Fruit fly (Drosophila melanogaster) whole organism, embryonic: ENCODE measurements around the gene CG46412.

Source experiments
- Bgb ChIP-seq: fragments of 200-800 bp; sonication (Bioruptor generic); IDR thresholded peaks from 2 replicates; pipeline ENCODE4 v1.3.6; 2022; ENCODE audit warnings: missing biosample characterization, missing genetic modification characterization; ENCODE audit not compliant: partially characterized antibody
- CG10267 ChIP-seq: fragments of 200-800 bp; sonication (Bioruptor generic); optimal IDR thresholded peaks from 2 replicates; lab custom pipeline; 2018; ENCODE audit warnings: missing biosample characterization, mild to moderate bottlenecking, missing genetic modification characterization, moderate library complexity
- CG10274 ChIP-seq: fragments of 200-800 bp; sonication (Bioruptor generic); optimal IDR thresholded peaks from 3 replicates; lab custom pipeline; 2017; ENCODE audit warnings: missing biosample characterization, mild to moderate bottlenecking, missing genetic modification characterization
- CG10321 ChIP-seq: fragments of 200-800 bp; sonication (Bioruptor generic); IDR thresholded peaks from 2 replicates; pipeline ENCODE4 v1.3.6; 2022; ENCODE audit warnings: missing biosample characterization, missing genetic modification characterization
- CG10462 ChIP-seq: fragments of 200-800 bp; sonication (Bioruptor generic); optimal IDR thresholded peaks from 2 replicates; lab custom pipeline; 2016; ENCODE audit warnings: missing biosample characterization, missing genetic modification characterization
- CG10543 ChIP-seq: fragments of 200-800 bp; sonication (Bioruptor generic); optimal IDR thresholded peaks from 3 replicates; lab custom pipeline; 2017; ENCODE audit warnings: missing biosample characterization, mild to moderate bottlenecking, missing genetic modification characterization, moderate library complexity
- CG12299 ChIP-seq: fragments of 200-800 bp; sonication (Bioruptor generic); optimal IDR thresholded peaks from 2 replicates; lab custom pipeline; 2018; ENCODE audit warnings: missing biosample characterization, mild to moderate bottlenecking, missing genetic modification characterization
- CG12769 ChIP-seq: fragments of 200-800 bp; sonication (Bioruptor generic); optimal IDR thresholded peaks from 2 replicates; lab custom pipeline; 2019; ENCODE audit warnings: missing biosample characterization, mild to moderate bottlenecking, missing genetic modification characterization, moderate library complexity
- CG14441 ChIP-seq: fragments of 200-800 bp; sonication (Bioruptor generic); IDR thresholded peaks from 2 replicates; pipeline ENCODE4 v1.3.6; 2022; ENCODE audit warnings: missing biosample characterization, missing genetic modification characterization
- CG15601 ChIP-seq: fragments of 200-800 bp; sonication (Bioruptor generic); optimal IDR thresholded peaks from 3 replicates; lab custom pipeline; 2019; ENCODE audit warnings: missing biosample characterization, mild to moderate bottlenecking, missing genetic modification characterization, moderate library complexity
- CG15696 ChIP-seq: fragments of 200-800 bp; sonication (Bioruptor generic); optimal IDR thresholded peaks from 2 replicates; lab custom pipeline; 2019; ENCODE audit warnings: missing biosample characterization, mild to moderate bottlenecking, missing genetic modification characterization, moderate library complexity
- CG1647 ChIP-seq: fragments of 200-800 bp; sonication (Bioruptor generic); optimal IDR thresholded peaks from 3 replicates; lab custom pipeline; 2016; ENCODE audit warnings: missing biosample characterization, missing genetic modification characterization
- CG16779 ChIP-seq: fragments of 200-800 bp; sonication (Bioruptor generic); IDR thresholded peaks from 2 replicates; pipeline ENCODE4 v1.3.6; 2022; ENCODE audit warnings: missing biosample characterization, missing genetic modification characterization
- CG18619 ChIP-seq: fragments of 200-800 bp; sonication (Bioruptor generic); optimal IDR thresholded peaks from 3 replicates; lab custom pipeline; 2017; ENCODE audit warnings: missing biosample characterization, mild to moderate bottlenecking, missing genetic modification characterization
- CG2129 ChIP-seq: fragments of 200-800 bp; sonication (Bioruptor generic); IDR thresholded peaks from 2 replicates; pipeline ENCODE4 v1.3.6; 2022; ENCODE audit warnings: missing biosample characterization, missing genetic modification characterization; ENCODE audit not compliant: partially characterized antibody
- CG32767 ChIP-seq: fragments of 200-800 bp; sonication (Bioruptor generic); IDR thresholded peaks from 2 replicates; pipeline ENCODE4 v1.3.6; 2022; ENCODE audit warnings: missing biosample characterization, missing genetic modification characterization
- CG33213 ChIP-seq: fragments of 200-800 bp; sonication (Bioruptor generic); optimal IDR thresholded peaks from 3 replicates; lab custom pipeline; 2016; ENCODE audit warnings: missing biosample characterization, missing genetic modification characterization
- CG3407 ChIP-seq: fragments of 200-800 bp; sonication (Bioruptor generic); optimal IDR thresholded peaks from 2 replicates; lab custom pipeline; 2018; ENCODE audit warnings: missing biosample characterization, mild to moderate bottlenecking, missing genetic modification characterization
- CG34376 ChIP-seq: fragments of 200-800 bp; sonication (Bioruptor generic); optimal IDR thresholded peaks from 2 replicates; lab custom pipeline; 2018; ENCODE audit warnings: missing biosample characterization, mild to moderate bottlenecking, missing genetic modification characterization
- CG3847 ChIP-seq: fragments of 200-800 bp; sonication (Bioruptor generic); IDR thresholded peaks from 2 replicates; pipeline ENCODE4 v1.3.6; 2022; ENCODE audit warnings: missing biosample characterization, missing genetic modification characterization
- CG4404 ChIP-seq: fragments of 200-800 bp; sonication (Bioruptor generic); IDR thresholded peaks from 2 replicates; pipeline ENCODE4 v1.3.6; 2022; ENCODE audit warnings: missing biosample characterization, missing genetic modification characterization
- CG5245 ChIP-seq: fragments of 200-800 bp; sonication (Bioruptor generic); optimal IDR thresholded peaks from 3 replicates; lab custom pipeline; 2016; ENCODE audit warnings: missing biosample characterization, missing genetic modification characterization
- CG6272 ChIP-seq: fragments of 200-800 bp; sonication (Bioruptor generic); IDR thresholded peaks from 2 replicates; pipeline ENCODE4 v1.3.6; 2022; ENCODE audit warnings: missing biosample characterization, missing genetic modification characterization
- CG6683 ChIP-seq: fragments of 200-800 bp; sonication (Bioruptor generic); optimal IDR thresholded peaks from 2 replicates; lab custom pipeline; 2017; ENCODE audit warnings: missing biosample characterization, mild to moderate bottlenecking, missing genetic modification characterization, missing genetic modification reagents
- CG7987 ChIP-seq: fragments of 200-800 bp; sonication (Bioruptor generic); optimal IDR thresholded peaks from 2 replicates; lab custom pipeline; 2018; ENCODE audit warnings: missing biosample characterization, mild to moderate bottlenecking, missing genetic modification characterization, moderate library complexity
- CG8388 ChIP-seq: fragments of 200-800 bp; sonication (Bioruptor generic); optimal IDR thresholded peaks from 2 replicates; lab custom pipeline; 2019; ENCODE audit warnings: missing biosample characterization, mild to moderate bottlenecking, missing genetic modification characterization, moderate library complexity
- CG9437 ChIP-seq: fragments of 200-800 bp; sonication (Bioruptor generic); optimal IDR thresholded peaks from 2 replicates; lab custom pipeline; 2018; ENCODE audit warnings: missing biosample characterization, mild to moderate bottlenecking, missing genetic modification characterization
- CHES-1-like ChIP-seq: fragments of 200-800 bp; sonication (Bioruptor generic); optimal IDR thresholded peaks from 2 replicates; lab custom pipeline; 2016; ENCODE audit warnings: missing biosample characterization, missing genetic modification characterization
- Dbx ChIP-seq: fragments of 200-800 bp; sonication (Bioruptor generic); IDR thresholded peaks from 3 replicates; pipeline ENCODE4 v1.3.6; 2022; ENCODE audit warnings: missing biosample characterization, missing genetic modification characterization
- Doc3 ChIP-seq: fragments of 200-800 bp; sonication (Bioruptor generic); IDR thresholded peaks from 3 replicates; pipeline ENCODE4 v1.3.6; 2022; ENCODE audit warnings: missing biosample characterization, missing genetic modification characterization; ENCODE audit not compliant: partially characterized antibody
- E2f1 ChIP-seq: fragments of 200-800 bp; sonication (Bioruptor generic); IDR thresholded peaks from 2 replicates; pipeline ENCODE4 v1.3.6; 2022; ENCODE audit warnings: missing biosample characterization, missing genetic modification characterization
- Elba2 ChIP-seq: fragments of 200-800 bp; sonication (Bioruptor generic); optimal IDR thresholded peaks from 3 replicates; lab custom pipeline; 2016; ENCODE audit warnings: missing biosample characterization, missing genetic modification characterization
- HLH3B ChIP-seq: fragments of 200-800 bp; sonication (Bioruptor generic); IDR thresholded peaks from 2 replicates; pipeline ENCODE4 v1.3.6; 2022; ENCODE audit warnings: missing biosample characterization, missing genetic modification characterization
- MTF-1 ChIP-seq: fragments of 200-800 bp; sonication (Bioruptor generic); optimal IDR thresholded peaks from 2 replicates; lab custom pipeline; 2018; ENCODE audit warnings: missing biosample characterization, mild to moderate bottlenecking, missing genetic modification characterization, borderline replicate concordance
- Mes4 ChIP-seq: fragments of 200-800 bp; sonication (Bioruptor generic); optimal IDR thresholded peaks from 2 replicates; lab custom pipeline; 2016; ENCODE audit warnings: missing biosample characterization, missing genetic modification characterization
- Nf-YA ChIP-seq: fragments of 200-800 bp; sonication (Bioruptor generic); IDR thresholded peaks from 2 replicates; pipeline ENCODE4 v1.3.6; 2022; ENCODE audit warnings: missing biosample characterization, missing genetic modification characterization
- Poxn ChIP-seq: fragments of 200-800 bp; sonication (Bioruptor generic); IDR thresholded peaks from 2 replicates; pipeline ENCODE4 v1.3.6; 2022; ENCODE audit warnings: missing biosample characterization, missing genetic modification characterization
- Ravus ChIP-seq: fragments of 200-800 bp; sonication (Bioruptor generic); IDR thresholded peaks from 2 replicates; pipeline ENCODE4 v1.3.6; 2022; ENCODE audit warnings: missing biosample characterization, missing genetic modification characterization
- bsh ChIP-seq, 2 experiments: fragments of 200-800 bp; sonication (Bioruptor generic); optimal IDR thresholded peaks; 2 replicates each; lab custom pipeline; 2017 to 2018; ENCODE audit warnings: mild to moderate bottlenecking in 2 of 2, missing biosample characterization in 2 of 2, missing genetic modification characterization in 2 of 2, moderate library complexity in 1 of 2
- fd3F ChIP-seq: fragments of 200-800 bp; sonication (Bioruptor generic); optimal IDR thresholded peaks from 2 replicates; lab custom pipeline; 2018; ENCODE audit warnings: missing biosample characterization, mild to moderate bottlenecking, missing genetic modification characterization, moderate library complexity
- fd96Cb ChIP-seq: fragments of 200-800 bp; sonication (Bioruptor generic); optimal IDR thresholded peaks from 2 replicates; lab custom pipeline; 2018; ENCODE audit warnings: missing biosample characterization, mild to moderate bottlenecking, missing genetic modification characterization, moderate library complexity
- gfzf ChIP-seq: fragments of 200-800 bp; sonication (Bioruptor generic); optimal IDR thresholded peaks from 2 replicates; lab custom pipeline; 2016; ENCODE audit warnings: missing biosample characterization, mild to moderate bottlenecking, missing genetic modification characterization, moderate library complexity
- kni ChIP-seq: fragments of 200-800 bp; sonication (Bioruptor generic); optimal IDR thresholded peaks from 3 replicates; lab custom pipeline; 2017; ENCODE audit warnings: mild to moderate bottlenecking, missing biosample characterization, missing genetic modification reagents, missing genetic modification characterization
- pfk ChIP-seq: fragments of 200-800 bp; sonication (Bioruptor generic); optimal IDR thresholded peaks from 2 replicates; lab custom pipeline; 2018; ENCODE audit warnings: missing biosample characterization, mild to moderate bottlenecking, missing genetic modification characterization, moderate library complexity
- phol ChIP-seq: fragments of 200-800 bp; sonication (Bioruptor generic); optimal IDR thresholded peaks from 3 replicates; lab custom pipeline; 2018; ENCODE audit warnings: missing biosample characterization, mild to moderate bottlenecking, missing genetic modification characterization, moderate library complexity
- pros ChIP-seq: fragments of 200-800 bp; sonication (Bioruptor generic); optimal IDR thresholded peaks from 3 replicates; lab custom pipeline; 2019; ENCODE audit warnings: missing biosample characterization, mild to moderate bottlenecking, missing genetic modification characterization, moderate library complexity
- sd ChIP-seq: fragments of 200-800 bp; sonication (Bioruptor generic); optimal IDR thresholded peaks from 3 replicates; lab custom pipeline; 2018; ENCODE audit warnings: missing biosample characterization, mild to moderate bottlenecking, missing genetic modification characterization, moderate library complexity
- sob ChIP-seq: fragments of 200-800 bp; sonication (Bioruptor generic); IDR thresholded peaks from 2 replicates; pipeline ENCODE4 v1.3.6; 2022; ENCODE audit warnings: missing biosample characterization, missing genetic modification characterization
- stwl ChIP-seq: fragments of 200-800 bp; sonication (Bioruptor generic); optimal IDR thresholded peaks from 3 replicates; lab custom pipeline; 2018; ENCODE audit warnings: missing biosample characterization, mild to moderate bottlenecking, missing genetic modification characterization, moderate library complexity

CG46412 gene

DNA sequence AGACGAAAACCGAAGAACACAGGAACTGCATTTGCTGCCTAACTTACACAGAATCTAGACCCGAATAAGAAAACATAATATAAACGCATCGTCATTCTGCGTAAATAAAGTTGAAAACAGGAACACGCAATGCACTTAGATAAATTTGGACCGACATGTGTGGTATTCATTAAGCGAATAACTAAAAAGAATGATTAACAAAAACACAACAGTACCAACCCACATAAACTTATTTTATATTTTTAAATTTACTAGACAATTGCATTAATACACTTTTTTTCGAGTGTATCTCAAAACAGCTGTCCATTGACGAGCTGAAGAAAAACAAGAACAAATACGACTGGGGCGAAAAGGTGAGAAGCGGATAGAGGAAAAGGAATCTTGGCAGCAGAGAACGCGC, 9.5 kb downstream of the CG46412 start (continued):
- TF ChIP-seq CG18619 (GFP tag; lab: Kevin White, UChicago) = peak; percentile 72
- TF ChIP-seq pfk = no peak
- peak; percentile 31 for TF ChIP-seq CG10274 (GFP tag; lab: Kevin White, UChicago)
- TF ChIP-seq fd3F (GFP tag; lab: Kevin White, UChicago) = no peak
- peak; percentile 90 for TF ChIP-seq CG10267 (tag; lab: Kevin White, UChicago)
- peak; percentile 85 for TF ChIP-seq CG3407
- TF ChIP-seq phol (tag; lab: Kevin White, UChicago) = peak; percentile 91
- peak; percentile 77 for TF ChIP-seq kni (GFP tag; lab: Kevin White, UChicago)
- peak; percentile 91 for TF ChIP-seq CG15601 (tag; lab: Kevin White, UChicago)
- TF ChIP-seq Mes4 = peak; percentile 70
- no peak for TF ChIP-seq gfzf (GFP tag; lab: Kevin White, UChicago)
- TF ChIP-seq CG14441 = peak; percentile 68
- peak; percentile 69 for TF ChIP-seq HLH3B (GFP tag; lab: Robert Waterston, UW)
- TF ChIP-seq CG32767 = peak; percentile 61; the same call in 1 of the 2 replicates
- TF ChIP-seq CG6683 (GFP tag; lab: Kevin White, UChicago) = peak; percentile 32
- peak; percentile 46 for TF ChIP-seq CG12769 (tag; lab: Kevin White, UChicago)
- TF ChIP-seq CG1647 = peak; percentile 39
- no peak for TF ChIP-seq CG16779 (GFP tag; lab: Robert Waterston, UW)
- TF ChIP-seq Dbx (GFP tag; lab: Robert Waterston, UW) = 0 out of 3 replicates have a peak, but pooled peaks have one; percentile 11
- TF ChIP-seq CG6272 = peak; percentile 49
- TF ChIP-seq CG3847 = 0 out of 2 replicates have a peak, but pooled peaks have one; percentile 15
- TF ChIP-seq CG9437 (GFP tag; lab: Kevin White, UChicago) = peak; percentile 59
- TF ChIP-seq bsh (GFP tag; optimal IDR thresholded peaks at IDR 0.05; lab: Kevin White, UChicago) = peak in 1 of 2 experiments; percentile 94
- TF ChIP-seq CG12299 (tag; lab: Kevin White, UChicago) = peak; percentile 48
- no peak for TF ChIP-seq Poxn (GFP tag; lab: Robert Waterston, UW)
- TF ChIP-seq CG10321 = 0 out of 2 replicates have a peak, but pooled peaks have one; percentile 17
- TF ChIP-seq fd96Cb = peak; percentile 91
- peak; percentile 76 for TF ChIP-seq CG10462
- TF ChIP-seq CG10543 (GFP tag; lab: Kevin White, UChicago) = no peak
- 0 out of 2 replicates have a peak, but pooled peaks have one; percentile 40 for TF ChIP-seq Nf-YA (GFP tag; lab: Robert Waterston, UW)
- TF ChIP-seq sd (tag; lab: Kevin White, UChicago) = no peak
- peak; percentile 74 for TF ChIP-seq stwl (tag; lab: Kevin White, UChicago)
- TF ChIP-seq pros (GFP tag; lab: Kevin White, UChicago) = peak; percentile 40
- peak; percentile 64 for TF ChIP-seq CG33213 (GFP tag; lab: Kevin White, UChicago)
- TF ChIP-seq CG4404 (GFP tag; lab: Robert Waterston, UW) = peak; percentile 90
- TF ChIP-seq CG15696 = peak; percentile 96
- TF ChIP-seq Doc3 = no peak
- no peak for TF ChIP-seq CG34376 (GFP tag; lab: Kevin White, UChicago)
- peak; percentile 76 for TF ChIP-seq E2f1 (GFP tag; lab: Robert Waterston, UW)
- peak; percentile 59 for TF ChIP-seq Elba2
- TF ChIP-seq sob (GFP tag; lab: Robert Waterston, UW) = peak; percentile 64
- no peak; the same call in 1 of the 2 replicates for TF ChIP-seq Ravus (GFP tag; lab: Robert Waterston, UW)
- TF ChIP-seq MTF-1 (GFP tag; lab: Kevin White, UChicago) = peak; percentile 83
- TF ChIP-seq CG5245 (GFP tag; lab: Kevin White, UChicago) = peak; percentile 85
- no peak for TF ChIP-seq Bgb (GFP tag; lab: Robert Waterston, UW)
- no peak for TF ChIP-seq CG2129
- peak; percentile 63 for TF ChIP-seq CG7987 (GFP tag; lab: Kevin White, UChicago)
- TF ChIP-seq CHES-1-like (GFP tag; lab: Kevin White, UChicago) = peak; percentile 59
- TF ChIP-seq CG8388 (GFP tag; lab: Kevin White, UChicago) = peak; percentile 57
